Worm (Caenorhabditis elegans) whole organism, L4 larva: Measurements from ENCODE around the gene dhs-24.
"Not testable (repeated sequence)": the region's sequence is repeated elsewhere in the genome, so short reads cannot be mapped to it uniquely, and the experiment has no call there.

ENCODE experiments used
- D1046.2 ChIP-seq: fragments of 200-800 bp; sonication (Bioruptor generic); IDR thresholded peaks from 2 replicates; pipeline ENCODE4 v1.3.6; 2022; ENCODE audit warnings: missing genetic modification characterization, missing compliant biosample characterization
- R02D3.7 ChIP-seq: fragments of 150-350 bp; sonication (generic microtip); optimal IDR thresholded peaks from 3 replicates; lab custom pipeline; 2014; ENCODE audit warnings: missing biosample characterization, missing genetic modification characterization
- T26A8.4 ChIP-seq: fragments of 200-800 bp; sonication (Bioruptor generic); IDR thresholded peaks from 2 replicates; pipeline ENCODE4 v1.3.6; 2022; ENCODE audit warnings: missing genetic modification characterization, missing compliant biosample characterization
- Y105C5A.15 ChIP-seq: fragments of 200-800 bp; sonication (Bioruptor generic); IDR thresholded peaks from 2 replicates; pipeline ENCODE4 v1.3.6; 2022; ENCODE audit warnings: missing genetic modification characterization, missing compliant biosample characterization
- aha-1 ChIP-seq: fragments of 150-350 bp; peaks from one replicate; lab custom pipeline; 2014; ENCODE audit warnings: missing biosample characterization, missing genetic modification characterization
- aly-2 ChIP-seq: sonication (generic microtip); optimal IDR thresholded peaks from 2 replicates; lab custom pipeline; 2018; ENCODE audit warnings: missing biosample characterization, missing genetic modification characterization
- arid-1 ChIP-seq: fragments of 200-800 bp; sonication (Bioruptor generic); conservative IDR thresholded peaks from 2 replicates; pipeline ENCODE4 v1.3.6; 2022; ENCODE audit warnings: missing genetic modification reagents, missing genetic modification characterization, missing compliant biosample characterization
- ceh-28 ChIP-seq: fragments of 150-350 bp; optimal IDR thresholded peaks from 2 replicates; lab custom pipeline; 2014; ENCODE audit warnings: missing biosample characterization, missing genetic modification reagents, missing genetic modification characterization
- ceh-32 ChIP-seq: sonication (generic microtip); optimal IDR thresholded peaks from 2 replicates; lab custom pipeline; 2016; ENCODE audit warnings: mild to moderate bottlenecking, missing genetic modification characterization, missing compliant biosample characterization; ENCODE audit not compliant: poor library complexity
- ceh-82 ChIP-seq: sonication (generic microtip); optimal IDR thresholded peaks from 2 replicates; lab custom pipeline; 2017; ENCODE audit warnings: missing biosample characterization, missing genetic modification characterization
- ces-1 ChIP-seq: fragments of 150-350 bp; sonication (generic microtip); optimal IDR thresholded peaks from 4 replicates; lab custom pipeline; 2014; ENCODE audit warnings: missing biosample characterization, missing genetic modification reagents, missing genetic modification characterization
- daf-12 ChIP-seq: fragments of 150-350 bp; optimal IDR thresholded peaks from 2 replicates; lab custom pipeline; 2014; ENCODE audit warnings: missing biosample characterization, missing genetic modification reagents, missing genetic modification characterization
- dmd-8 ChIP-seq: fragments of 200-800 bp; sonication (Bioruptor generic); IDR thresholded peaks from 2 replicates; pipeline ENCODE4 v1.3.6; 2022; ENCODE audit warnings: missing genetic modification characterization, missing compliant biosample characterization
- hif-1 ChIP-seq, 2 experiments: sonication (generic microtip); optimal IDR thresholded peaks; 2 replicates each; lab custom pipeline; 2016 to 2017; ENCODE audit warnings: missing compliant biosample characterization in 2 of 2, missing genetic modification characterization in 2 of 2, missing genetic modification reagents in 2 of 2, missing genotype in 2 of 2, mild to moderate bottlenecking in 1 of 2
- hlh-30 ChIP-seq: sonication (generic microtip); optimal IDR thresholded peaks from 2 replicates; lab custom pipeline; 2017; ENCODE audit warnings: antibody characterized with exemption, mild to moderate bottlenecking, missing genetic modification characterization, missing compliant biosample characterization; ENCODE audit not compliant: insufficient read depth
- lin-39 ChIP-seq: fragments of 150-350 bp; optimal IDR thresholded peaks from 2 replicates; lab custom pipeline; 2014; ENCODE audit warnings: missing biosample characterization, missing genetic modification reagents, missing genetic modification characterization
- madf-5 ChIP-seq, 2 experiments: fragments of 200-800 bp; sonication (Bioruptor generic); IDR thresholded peaks; 2 replicates each; pipeline ENCODE4 v1.3.6; 2022; ENCODE audit warnings: missing compliant biosample characterization in 2 of 2, missing genetic modification characterization in 2 of 2
- mep-1 ChIP-seq: fragments of 150-350 bp; sonication (generic microtip); optimal IDR thresholded peaks from 3 replicates; lab custom pipeline; 2014; ENCODE audit warnings: missing biosample characterization, missing genetic modification characterization
- nhr-11 ChIP-seq: fragments of 150-350 bp; optimal IDR thresholded peaks from 2 replicates; lab custom pipeline; 2014; ENCODE audit warnings: missing biosample characterization, missing genetic modification characterization
- nhr-237 ChIP-seq: sonication (generic microtip); optimal IDR thresholded peaks from 2 replicates; lab custom pipeline; 2017; ENCODE audit warnings: missing biosample characterization, missing genetic modification characterization
- nhr-25 ChIP-seq: sonication (generic microtip); optimal IDR thresholded peaks from 2 replicates; lab custom pipeline; 2017; ENCODE audit warnings: missing genetic modification characterization, mild to moderate bottlenecking, missing compliant biosample characterization, antibody characterized with exemption, moderate library complexity, borderline replicate concordance; ENCODE audit not compliant: insufficient read depth
- nhr-28 ChIP-seq: fragments of 150-350 bp; optimal IDR thresholded peaks from 2 replicates; lab custom pipeline; 2014; ENCODE audit warnings: missing biosample characterization, missing genetic modification characterization
- nhr-6 ChIP-seq: fragments of 150-350 bp; optimal IDR thresholded peaks from 2 replicates; lab custom pipeline; 2014; ENCODE audit warnings: missing biosample characterization, missing genetic modification characterization
- nhr-77 ChIP-seq: fragments of 150-350 bp; optimal IDR thresholded peaks from 2 replicates; lab custom pipeline; 2014; ENCODE audit warnings: missing biosample characterization, missing genetic modification characterization
- sdz-12 ChIP-seq: fragments of 200-800 bp; sonication (Bioruptor generic); optimal IDR thresholded peaks from 2 replicates; lab custom pipeline; 2018; ENCODE audit warnings: mild to moderate bottlenecking, missing genetic modification characterization, missing compliant biosample characterization
- snpc-4 ChIP-seq: fragments of 150-350 bp; optimal IDR thresholded peaks from 2 replicates; lab custom pipeline; 2014; ENCODE audit warnings: missing biosample characterization, missing genetic modification characterization
- spr-1 ChIP-seq: sonication (generic microtip); optimal IDR thresholded peaks from 2 replicates; lab custom pipeline; 2016; ENCODE audit warnings: mild to moderate bottlenecking, missing genetic modification characterization, missing compliant biosample characterization
- spr-3 ChIP-seq: fragments of 200-800 bp; sonication (Bioruptor generic); optimal IDR thresholded peaks from 2 replicates; lab custom pipeline; 2018; ENCODE audit warnings: mild to moderate bottlenecking, missing genetic modification characterization, missing compliant biosample characterization
- tag-97 ChIP-seq: fragments of 200-800 bp; sonication (Bioruptor generic); IDR thresholded peaks from 2 replicates; pipeline ENCODE4 v1.3.6; 2022; ENCODE audit warnings: missing genetic modification characterization, missing compliant biosample characterization
- unc-62 ChIP-seq, 3 experiments: fragments of 150-350 bp in 1 of 3; sonication (generic microtip); optimal IDR thresholded peaks in 2 of 3; peaks in 1 of 3; 1 replicate in 1 of 3; 2 replicates in 2 of 3; lab custom pipeline; 2014 to 2017; ENCODE audit warnings: missing biosample characterization in 3 of 3, missing genetic modification characterization in 3 of 3, missing genetic modification reagents in 3 of 3, missing genotype in 1 of 3
- zag-1 ChIP-seq: fragments of 150-350 bp; optimal IDR thresholded peaks from 2 replicates; lab custom pipeline; 2014; ENCODE audit warnings: missing biosample characterization, missing genetic modification characterization

The dhs-24 gene

ce11 chrV:19961971-19962370 lies 15.5 kb upstream of the dhs-24 start:
- TF ChIP-seq spr-3 (GFP tag; lab: Kevin White, UChicago) (no peak), hif-1 (tag; optimal IDR thresholded peaks at IDR 0.05; lab: Kevin White, UChicago) (no peak), nhr-25 (tag; lab: Kevin White, UChicago) (no peak)

- TF ChIP-seq nhr-11 (tag; lab: Kevin White, UChicago) = no peak
- TF ChIP-seq mep-1 (tag; lab: Kevin White, UChicago) = no peak
- TF ChIP-seq ceh-32 (tag; lab: Kevin White, UChicago) = no peak
- TF ChIP-seq ces-1 (GFP tag; lab: Kevin White, UChicago) = no peak
- TF ChIP-seq aly-2 = no peak
- no peak for TF ChIP-seq ceh-28
- TF ChIP-seq T26A8.4 (GFP tag; lab: Robert Waterston, UW) = no peak
- no peak for TF ChIP-seq madf-5 (GFP tag; IDR thresholded peaks at IDR 0.05; lab: Robert Waterston, UW)
- TF ChIP-seq snpc-4 = no peak
- TF ChIP-seq sdz-12 = no peak
- no peak for TF ChIP-seq nhr-77 (tag; lab: Kevin White, UChicago)
- TF ChIP-seq zag-1 (tag; lab: Kevin White, UChicago) = no peak
- no peak for TF ChIP-seq R02D3.7 (tag; lab: Kevin White, UChicago)
- no peak for TF ChIP-seq nhr-237 (tag; lab: Kevin White, UChicago)
Observed at ce11 chrV:19958744-19959143, 12.3 kb upstream of the dhs-24 start, which contains the start of gene srh-172. Gene srh-172 (plus strand): TSS chrV:19959044.

- peak; percentile 91 for TF ChIP-seq aha-1 (tag; lab: Kevin White, UChicago)
- TF ChIP-seq ceh-82 (tag; lab: Kevin White, UChicago) = no peak
- no peak for TF ChIP-seq hlh-30 (tag; lab: Kevin White, UChicago)
- peak; percentile 22 for TF ChIP-seq nhr-28 (tag; lab: Kevin White, UChicago)
- peak in 1 of 2 experiments; percentile 32 for TF ChIP-seq unc-62 (GFP tag; optimal IDR thresholded peaks at IDR 0.05 in 1 of 2; lab: Kevin White, UChicago)
- no peak for TF ChIP-seq unc-62 (tag; optimal IDR thresholded peaks at IDR 0.05; lab: Kevin White, UChicago)
- peak; percentile 3 for TF ChIP-seq mep-1 (tag; lab: Kevin White, UChicago)
- TF ChIP-seq nhr-6 (tag; lab: Kevin White, UChicago) = no peak
- TF ChIP-seq ceh-28 = no peak
- no peak for TF ChIP-seq D1046.2
Observed at ce11 chrV:19955171-19955570, 8.7 kb upstream of the dhs-24 start, which contains the start of gene abhd-3.1. Gene abhd-3.1 (plus strand): TSS chrV:19955488.

ce11 chrV:19954491-19954890 lies 8.1 kb upstream of the dhs-24 start:
- TF ChIP-seq unc-62 (GFP tag; optimal IDR thresholded peaks at IDR 0.05 in 1 of 2; lab: Kevin White, UChicago) (peak in 1 of 2 experiments; percentile 72), unc-62 (tag; optimal IDR thresholded peaks at IDR 0.05; lab: Kevin White, UChicago) (no peak), tag-97 (GFP tag; lab: Robert Waterston, UW) (no peak)

- TF ChIP-seq spr-1 (tag; lab: Kevin White, UChicago); Y105C5A.15; dmd-8 (GFP tag; lab: Robert Waterston, UW): not testable (repeated sequence)
- TF ChIP-seq, all 104 proteins: peak for 0; not testable (repeated sequence) for 104
Observed at ce11 chrV:19949721-19950120, 3.3 kb upstream of the dhs-24 start, which contains the start of gene Y60A3A.8. Gene Y60A3A.8 (plus strand): TSS chrV:19949978.

- TF ChIP-seq daf-12; lin-39 (tag; lab: Kevin White, UChicago); arid-1 (GFP tag; lab: Robert Waterston, UW): not testable (repeated sequence)
Observed at ce11 chrV:19948993-19949392, 2.6 kb upstream of the dhs-24 start, which contains the start of gene tmed-4. Gene tmed-4 (minus strand): TSS chrV:19949093.
